Worm (Caenorhabditis elegans) whole organism, L3 larva: ENCODE results near the gene srh-167.

Experiments
- R02D3.7 ChIP-seq: fragments of 150-350 bp; optimal IDR thresholded peaks from 2 replicates; lab custom pipeline; 2014; ENCODE audit warnings: missing biosample characterization, missing genetic modification characterization
- ceh-82 ChIP-seq: fragments of 150-350 bp; optimal IDR thresholded peaks from 2 replicates; lab custom pipeline; 2014; ENCODE audit warnings: missing biosample characterization, missing genetic modification characterization
- jun-1 ChIP-seq: fragments of 150-350 bp; optimal IDR thresholded peaks from 2 replicates; lab custom pipeline; 2014; ENCODE audit warnings: missing biosample characterization, missing genetic modification reagents, missing genetic modification characterization
- lin-39 ChIP-seq: fragments of 150-350 bp; optimal IDR thresholded peaks from 2 replicates; lab custom pipeline; 2018; ENCODE audit warnings: missing biosample characterization, missing genetic modification reagents, missing genetic modification characterization
- nhr-23 ChIP-seq: fragments of 150-350 bp; optimal IDR thresholded peaks from 2 replicates; lab custom pipeline; 2014; ENCODE audit warnings: missing biosample characterization, missing genetic modification reagents, missing genetic modification characterization
- nhr-28 ChIP-seq: fragments of 150-350 bp; optimal IDR thresholded peaks from 2 replicates; lab custom pipeline; 2014; ENCODE audit warnings: missing biosample characterization, missing genetic modification characterization
- pha-4 ChIP-seq: fragments of 150-350 bp; optimal IDR thresholded peaks from 2 replicates; lab custom pipeline; 2014; ENCODE audit warnings: missing biosample characterization, missing genetic modification reagents, missing genetic modification characterization
- unc-39 ChIP-seq: sonication (generic microtip); optimal IDR thresholded peaks from 4 replicates; lab custom pipeline; 2017; ENCODE audit warnings: missing biosample characterization, missing genetic modification characterization

- TF ChIP-seq nhr-28 (tag; lab: Kevin White, UChicago) (no peak), nhr-23 (tag; lab: Kevin White, UChicago) (no peak), unc-39 (no peak), R02D3.7 (tag; lab: Kevin White, UChicago) (no peak), ceh-82 (tag; lab: Kevin White, UChicago) (no peak), jun-1 (tag; lab: Kevin White, UChicago) (no peak), lin-39 (tag; lab: Kevin White, UChicago) (no peak), pha-4 (tag; lab: Kevin White, UChicago) (no peak)
These were observed 47.7 kb upstream of the srh-167 start, which contains the start of gene F28G4.4 for ce11 chrV:16285794-16286193.
